Worm (Caenorhabditis elegans): ENCODE data around the gene skp-1.

The skp-1 gene

ce11 chrV:11645244-11645643 lies at the start of gene skp-1:
skp-1 (plus strand) TSS chrV:11645481.
- TF ChIP-seq lin-13 (tag; optimal IDR thresholded peaks at IDR 0.05): no peak
- no peak for TF ChIP-seq ceh-43 (GFP tag; optimal IDR thresholded peaks at IDR 0.05)

- TF ChIP-seq mep-1 (tag; optimal IDR thresholded peaks at IDR 0.05) (no peak), lin-32 (GFP tag; optimal IDR thresholded peaks at IDR 0.05) (no peak), blmp-1 (tag; optimal IDR thresholded peaks at IDR 0.05) (no peak), pha-4 (tag; optimal IDR thresholded peaks at IDR 0.05) (no peak), zip-8 (tag; optimal IDR thresholded peaks at IDR 0.05) (no peak), sptf-1 (tag; optimal IDR thresholded peaks at IDR 0.05) (no peak), ceh-83 (GFP tag; optimal IDR thresholded peaks at IDR 0.05) (no peak), tbx-8 (GFP tag; optimal IDR thresholded peaks at IDR 0.05) (no peak), lin-13 (tag; optimal IDR thresholded peaks at IDR 0.05) (no peak), ceh-43 (GFP tag; optimal IDR thresholded peaks at IDR 0.05) (no peak), nhr-28 (tag; optimal IDR thresholded peaks at IDR 0.05) (no peak), nhr-2 (tag; optimal IDR thresholded peaks at IDR 0.05) (no peak), unc-120 (tag; optimal IDR thresholded peaks at IDR 0.05; ENCODE audit: poor library complexity, severe bottlenecking) (no peak), flh-1 (GFP tag; optimal IDR thresholded peaks at IDR 0.05) (no peak), nhr-12 (tag; optimal IDR thresholded peaks at IDR 0.05) (no peak)
Measured at ce11 chrV:11598807-11599206, 46.5 kb upstream of the skp-1 start, which contains the start of gene srx-84. srx-84 (plus strand) TSS chrV:11599107.

ce11 chrV:11600800-11601199 lies 44.5 kb upstream of the skp-1 start, which contains the start of gene F35B12.9:
F35B12.9 (plus strand) TSS chrV:11601171.
- no peak for TF ChIP-seq ceh-83 (GFP tag; optimal IDR thresholded peaks at IDR 0.05)
- no peak for TF ChIP-seq bed-3 (GFP tag; optimal IDR thresholded peaks at IDR 0.05)
- TF ChIP-seq blmp-1 (tag; optimal IDR thresholded peaks at IDR 0.05): no peak
- no peak for TF ChIP-seq snpc-4 (tag; optimal IDR thresholded peaks at IDR 0.05)
- TF ChIP-seq ces-1 (GFP tag; optimal IDR thresholded peaks at IDR 0.05): no peak
- no peak for TF ChIP-seq ham-2 (GFP tag; optimal IDR thresholded peaks at IDR 0.05)
- TF ChIP-seq ceh-43 (GFP tag; optimal IDR thresholded peaks at IDR 0.05): no peak
- no peak for TF ChIP-seq M03D4.4 (tag; optimal IDR thresholded peaks at IDR 0.05)
- no peak for TF ChIP-seq nhr-12 (tag; optimal IDR thresholded peaks at IDR 0.05)
- no peak for TF ChIP-seq cnd-1 (tag; optimal IDR thresholded peaks at IDR 0.05)
- TF ChIP-seq ztf-11 (tag; optimal IDR thresholded peaks at IDR 0.05): no peak
- TF ChIP-seq sptf-1 (tag; optimal IDR thresholded peaks at IDR 0.05): no peak
- no peak for TF ChIP-seq nhr-28 (tag; optimal IDR thresholded peaks at IDR 0.05)
- TF ChIP-seq zip-8 (tag; optimal IDR thresholded peaks at IDR 0.05): no peak

- no peak for TF ChIP-seq mls-2 (tag; optimal IDR thresholded peaks at IDR 0.05)
- no peak for TF ChIP-seq flh-1 (GFP tag; optimal IDR thresholded peaks at IDR 0.05)
- no peak for TF ChIP-seq bed-3 (GFP tag; optimal IDR thresholded peaks at IDR 0.05)
- TF ChIP-seq ztf-11 (tag; optimal IDR thresholded peaks at IDR 0.05): no peak
- no peak for TF ChIP-seq sptf-1 (tag; optimal IDR thresholded peaks at IDR 0.05)
- TF ChIP-seq mep-1 (tag; optimal IDR thresholded peaks at IDR 0.05): no peak
- no peak for TF ChIP-seq snpc-4 (tag; optimal IDR thresholded peaks at IDR 0.05)
Measured at ce11 chrV:11604484-11604883, 40.8 kb upstream of the skp-1 start, which contains the start of gene dhs-20. dhs-20 (minus strand) TSS chrV:11604563.

ce11 chrV:11605227-11605626 lies 40.1 kb upstream of the skp-1 start:
- TF ChIP-seq unc-39 (tag; optimal IDR thresholded peaks at IDR 0.05): no peak

- TF ChIP-seq mep-1 (tag; optimal IDR thresholded peaks at IDR 0.05): no peak
Measured at ce11 chrV:11606424-11606823, 38.9 kb upstream of the skp-1 start, which contains the start of gene idpp-16. idpp-16 (minus strand) TSS chrV:11606524.

ce11 chrV:11610049-11610448 lies 35.2 kb upstream of the skp-1 start, which contains the start of gene piit-1:
piit-1 (minus strand) TSS chrV:11610149.
- no peak for TF ChIP-seq nhr-237 (tag; optimal IDR thresholded peaks at IDR 0.05)
- no peak for TF ChIP-seq snpc-4 (tag; optimal IDR thresholded peaks at IDR 0.05)
- no peak for TF ChIP-seq cnd-1 (tag; optimal IDR thresholded peaks at IDR 0.05)
- TF ChIP-seq elt-3 (tag; optimal IDR thresholded peaks at IDR 0.05): no peak
- no peak for TF ChIP-seq nhr-76 (tag; optimal IDR thresholded peaks at IDR 0.05)
- TF ChIP-seq zip-8 (tag; optimal IDR thresholded peaks at IDR 0.05): no peak
- TF ChIP-seq sem-2 (GFP tag; optimal IDR thresholded peaks at IDR 0.05): no peak
- TF ChIP-seq hlh-1 (tag; optimal IDR thresholded peaks at IDR 0.05): no peak
- TF ChIP-seq tbx-8 (GFP tag; optimal IDR thresholded peaks at IDR 0.05): no peak
- no peak for TF ChIP-seq ceh-83 (GFP tag; optimal IDR thresholded peaks at IDR 0.05)
- no peak for TF ChIP-seq ham-2 (GFP tag; optimal IDR thresholded peaks at IDR 0.05)
- no peak for TF ChIP-seq nhr-28 (tag; optimal IDR thresholded peaks at IDR 0.05)

Data from whole organism, mixed stage, embryonic.